Worm (Caenorhabditis elegans) whole organism, young adult: Measurements from ENCODE around the gene col-69.

Source experiments
- B0035.1 ChIP-seq: sonication (generic microtip); optimal IDR thresholded peaks from 2 replicates; lab custom pipeline; 2016; ENCODE audit warnings: missing genetic modification characterization, mild to moderate bottlenecking, missing compliant biosample characterization, missing genotype, missing genetic modification reagents
- B0261.1 ChIP-seq: sonication (generic microtip); optimal IDR thresholded peaks from 2 replicates; lab custom pipeline; 2016; ENCODE audit warnings: mild to moderate bottlenecking, missing genetic modification characterization, moderate library complexity, missing compliant biosample characterization
- C06A6.2 ChIP-seq: fragments of 200-800 bp; sonication (Bioruptor generic); conservative IDR thresholded peaks from 2 replicates; pipeline ENCODE4 v1.3.6; 2022; ENCODE audit warnings: missing genetic modification characterization, missing compliant biosample characterization
- F10E7.11 ChIP-seq: sonication (generic microtip); optimal IDR thresholded peaks from 2 replicates; lab custom pipeline; 2017; ENCODE audit warnings: mild to moderate bottlenecking, missing genetic modification characterization, moderate library complexity, missing compliant biosample characterization
- F23B12.7 ChIP-seq: sonication (generic microtip); optimal IDR thresholded peaks from 2 replicates; lab custom pipeline; 2017; ENCODE audit warnings: missing genetic modification characterization, mild to moderate bottlenecking, missing compliant biosample characterization, antibody characterized with exemption, moderate library complexity; ENCODE audit not compliant: insufficient read depth
- F52B5.7 ChIP-seq: sonication (generic microtip); optimal IDR thresholded peaks from 2 replicates; lab custom pipeline; 2016; ENCODE audit warnings: mild to moderate bottlenecking, missing genetic modification characterization, missing compliant biosample characterization
- F57A8.1 ChIP-seq: fragments of 200-800 bp; sonication (Bioruptor generic); optimal IDR thresholded peaks from 2 replicates; lab custom pipeline; 2018; ENCODE audit warnings: mild to moderate bottlenecking, missing genetic modification characterization, moderate library complexity, missing compliant biosample characterization
- F57C9.4 ChIP-seq: sonication (generic microtip); optimal IDR thresholded peaks from 2 replicates; lab custom pipeline; 2017; ENCODE audit warnings: mild to moderate bottlenecking, missing genetic modification characterization, missing compliant biosample characterization
- T07F8.4 ChIP-seq: sonication (generic microtip); optimal IDR thresholded peaks from 2 replicates; lab custom pipeline; 2016; ENCODE audit warnings: mild to moderate bottlenecking, missing genetic modification characterization, moderate library complexity, missing compliant biosample characterization
- Y53F4B.3 ChIP-seq: fragments of 200-800 bp; sonication (Bioruptor generic); IDR thresholded peaks from 2 replicates; pipeline ENCODE4 v1.3.6; 2022; ENCODE audit warnings: missing genetic modification reagents, missing genetic modification characterization, missing compliant biosample characterization
- Y79H2A.3 ChIP-seq: fragments of 200-800 bp; sonication (Bioruptor generic); conservative IDR thresholded peaks from 2 replicates; pipeline ENCODE4 v1.3.6; 2022; ENCODE audit warnings: missing genetic modification reagents, missing genetic modification characterization, missing compliant biosample characterization
- akir-1 ChIP-seq: fragments of 200-800 bp; sonication (Bioruptor generic); optimal IDR thresholded peaks from 2 replicates; lab custom pipeline; 2018; ENCODE audit warnings: mild to moderate bottlenecking, missing genetic modification characterization, moderate library complexity, missing compliant biosample characterization
- athp-1 ChIP-seq: sonication (generic microtip); optimal IDR thresholded peaks from 2 replicates; lab custom pipeline; 2017; ENCODE audit warnings: mild to moderate bottlenecking, missing genetic modification characterization, missing compliant biosample characterization
- attf-5 ChIP-seq: fragments of 200-800 bp; sonication (Bioruptor generic); optimal IDR thresholded peaks from 2 replicates; lab custom pipeline; 2018; ENCODE audit warnings: mild to moderate bottlenecking, missing genetic modification characterization, missing compliant biosample characterization
- bed-2 ChIP-seq: fragments of 200-800 bp; sonication (Bioruptor generic); IDR thresholded peaks from 2 replicates; pipeline ENCODE4 v1.3.6; 2022; ENCODE audit warnings: missing genetic modification reagents, missing genetic modification characterization, missing compliant biosample characterization
- ceh-27 ChIP-seq: fragments of 200-800 bp; sonication (Bioruptor generic); optimal IDR thresholded peaks from 2 replicates; lab custom pipeline; 2018; ENCODE audit warnings: mild to moderate bottlenecking, missing genetic modification characterization, moderate library complexity, missing compliant biosample characterization
- ceh-79 ChIP-seq: sonication (generic microtip); optimal IDR thresholded peaks from 2 replicates; lab custom pipeline; 2017; ENCODE audit warnings: mild to moderate bottlenecking, missing genetic modification characterization, missing compliant biosample characterization
- ekl-4 ChIP-seq: fragments of 200-800 bp; sonication (Bioruptor generic); IDR thresholded peaks from 2 replicates; pipeline ENCODE4 v1.3.6; 2022; ENCODE audit warnings: missing genetic modification reagents, missing genetic modification characterization, missing compliant biosample characterization
- fkh-3 ChIP-seq: sonication (generic microtip); optimal IDR thresholded peaks from 2 replicates; lab custom pipeline; 2016; ENCODE audit warnings: mild to moderate bottlenecking, missing genetic modification characterization, missing compliant biosample characterization
- gei-17 ChIP-seq: fragments of 200-800 bp; sonication (Bioruptor generic); optimal IDR thresholded peaks from 2 replicates; lab custom pipeline; 2018; ENCODE audit warnings: mild to moderate bottlenecking, missing genetic modification characterization, missing compliant biosample characterization
- him-1 ChIP-seq: sonication (generic microtip); optimal IDR thresholded peaks from 2 replicates; lab custom pipeline; 2016; ENCODE audit warnings: missing genotype, missing genetic modification reagents, missing genetic modification characterization, missing compliant biosample characterization
- hmg-20 ChIP-seq: fragments of 200-800 bp; sonication (Bioruptor generic); IDR thresholded peaks from 2 replicates; pipeline ENCODE4 v1.3.6; 2022; ENCODE audit warnings: missing genetic modification reagents, missing genetic modification characterization, missing compliant biosample characterization
- lag-1 ChIP-seq: fragments of 200-800 bp; sonication (Bioruptor generic); IDR thresholded peaks from 2 replicates; pipeline ENCODE4 v1.3.6; 2022; ENCODE audit warnings: missing genetic modification reagents, missing genetic modification characterization, missing compliant biosample characterization
- let-526 ChIP-seq: fragments of 200-800 bp; sonication (Bioruptor generic); IDR thresholded peaks from 2 replicates; pipeline ENCODE4 v1.3.6; 2022; ENCODE audit warnings: missing genetic modification reagents, missing genetic modification characterization, missing compliant biosample characterization
- lin-35 ChIP-seq, 3 experiments: fragments of 150-350 bp in 2 of 3; sonication (generic microtip) in 1 of 3; optimal IDR thresholded peaks; 2 replicates each; lab custom pipeline; 2014 to 2018; ENCODE audit warnings: missing biosample characterization in 3 of 3, missing genetic modification characterization in 3 of 3, missing genetic modification reagents in 3 of 3
- lir-1 ChIP-seq: fragments of 200-800 bp; sonication (Bioruptor generic); conservative IDR thresholded peaks from 2 replicates; pipeline ENCODE4 v1.3.6; 2022; ENCODE audit warnings: missing genetic modification reagents, missing genetic modification characterization, missing compliant biosample characterization
- madf-3 ChIP-seq: fragments of 200-800 bp; sonication (Bioruptor generic); IDR thresholded peaks from 2 replicates; pipeline ENCODE4 v1.3.6; 2022; ENCODE audit warnings: missing genetic modification reagents, missing genetic modification characterization, missing compliant biosample characterization
- madf-6 ChIP-seq: fragments of 200-800 bp; sonication (Bioruptor generic); IDR thresholded peaks from 2 replicates; pipeline ENCODE4 v1.3.6; 2022; ENCODE audit warnings: missing genetic modification reagents, missing genetic modification characterization, missing compliant biosample characterization
- mcd-1 ChIP-seq: fragments of 200-800 bp; sonication (Bioruptor generic); IDR thresholded peaks from 2 replicates; pipeline ENCODE4 v1.3.6; 2022; ENCODE audit warnings: missing genetic modification reagents, missing genetic modification characterization, missing compliant biosample characterization
- nhr-120 ChIP-seq: fragments of 200-800 bp; sonication (Bioruptor generic); IDR thresholded peaks from 2 replicates; pipeline ENCODE4 v1.3.6; 2022; ENCODE audit warnings: missing genetic modification characterization, missing compliant biosample characterization
- nhr-179 ChIP-seq: sonication (generic microtip); optimal IDR thresholded peaks from 2 replicates; lab custom pipeline; 2016; ENCODE audit warnings: mild to moderate bottlenecking, missing genetic modification characterization, missing compliant biosample characterization
- nhr-90 ChIP-seq: sonication (generic microtip); optimal IDR thresholded peaks from 2 replicates; lab custom pipeline; 2016; ENCODE audit warnings: missing genotype, mild to moderate bottlenecking, missing genetic modification characterization, missing compliant biosample characterization
- pbrm-1 ChIP-seq: fragments of 200-800 bp; sonication (Bioruptor generic); IDR thresholded peaks from 2 replicates; pipeline ENCODE4 v1.3.6; 2022; ENCODE audit warnings: missing genetic modification reagents, missing genetic modification characterization, missing compliant biosample characterization
- sea-2 ChIP-seq: fragments of 200-800 bp; sonication (Bioruptor generic); IDR thresholded peaks from 2 replicates; pipeline ENCODE4 v1.3.6; 2022; ENCODE audit warnings: missing genetic modification characterization, missing compliant biosample characterization
- tbx-9 ChIP-seq: sonication (generic microtip); optimal IDR thresholded peaks from 2 replicates; lab custom pipeline; 2016; ENCODE audit warnings: borderline replicate concordance, missing genetic modification characterization, inconsistent platforms, missing compliant biosample characterization
- xnd-1 ChIP-seq: sonication (generic microtip); optimal IDR thresholded peaks from 2 replicates; lab custom pipeline; 2016; ENCODE audit warnings: missing genotype, missing genetic modification reagents, missing genetic modification characterization, missing compliant biosample characterization
- zim-3 ChIP-seq: sonication (generic microtip); optimal IDR thresholded peaks from 2 replicates; lab custom pipeline; 2017; ENCODE audit warnings: mild to moderate bottlenecking, missing genetic modification characterization, moderate library complexity, missing compliant biosample characterization
- ztf-26 ChIP-seq: sonication (generic microtip); optimal IDR thresholded peaks from 2 replicates; lab custom pipeline; 2017; ENCODE audit warnings: missing genetic modification characterization, missing compliant biosample characterization
- ztf-28 ChIP-seq: fragments of 200-800 bp; sonication (Bioruptor generic); IDR thresholded peaks from 2 replicates; pipeline ENCODE4 v1.3.6; 2022; ENCODE audit warnings: missing genetic modification reagents, missing genetic modification characterization, missing compliant biosample characterization

col-69 gene

DNA sequence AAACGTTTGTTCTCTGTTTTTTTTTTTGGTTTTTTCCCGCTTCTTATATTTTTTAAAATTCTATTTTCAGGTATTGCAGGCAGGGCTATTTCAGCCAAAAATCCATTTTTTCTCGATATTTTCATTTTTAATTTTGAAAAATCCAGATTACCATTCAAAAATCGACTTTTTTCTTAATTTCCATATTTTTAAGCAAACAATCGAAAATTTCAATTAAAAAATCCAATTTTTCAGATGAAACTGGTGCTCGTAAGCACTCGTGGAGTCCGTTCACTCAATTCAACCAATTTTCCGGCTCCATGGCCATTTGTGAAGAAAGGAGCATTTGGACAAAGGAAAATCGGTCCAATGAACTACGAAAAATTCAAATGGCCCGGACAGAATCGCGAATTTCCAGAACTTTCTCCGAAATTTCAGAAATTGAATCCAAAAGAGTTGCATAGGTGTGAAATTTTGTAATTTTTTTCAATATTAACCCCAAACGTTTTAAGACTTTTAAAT lies 16.8 kb downstream of the col-69 start, which contains the start of gene mrpl-41 (continued):
- TF ChIP-seq zim-3 (no peak), ekl-4 (peak; percentile 53; the same call in 1 of the 2 replicates), hmg-20 (GFP tag; lab: Robert Waterston, UW) (0 out of 2 replicates have a peak, but pooled peaks have one; percentile 30), lin-35 (GFP tag; optimal IDR thresholded peaks at IDR 0.05; lab: Kevin White, UChicago) (peak in 1 of 3 experiments; percentile 21), Y79H2A.3 (GFP tag; lab: Robert Waterston, UW) (no peak), fkh-3 (no peak), sea-2 (GFP tag; lab: Robert Waterston, UW) (no peak), xnd-1 (tag; lab: Kevin White, UChicago) (no peak), F57A8.1 (GFP tag; lab: Kevin White, UChicago) (no peak), tbx-9 (tag; lab: Kevin White, UChicago) (no peak), akir-1 (no peak), Y53F4B.3 (GFP tag; lab: Robert Waterston, UW) (no peak), F57C9.4 (tag; lab: Kevin White, UChicago) (peak; percentile 3), T07F8.4 (tag; lab: Kevin White, UChicago) (no peak), athp-1 (tag; lab: Kevin White, UChicago) (peak; percentile 11), pbrm-1 (GFP tag; lab: Robert Waterston, UW) (no peak), ceh-27 (GFP tag; lab: Kevin White, UChicago) (no peak), gei-17 (no peak), nhr-179 (tag; lab: Kevin White, UChicago) (no peak), madf-3 (GFP tag; lab: Robert Waterston, UW) (no peak), F10E7.11 (tag; lab: Kevin White, UChicago) (peak; percentile 38), B0035.1 (tag; lab: Kevin White, UChicago) (no peak), madf-6 (GFP tag; lab: Robert Waterston, UW) (no peak), bed-2 (no peak), lag-1 (no peak), attf-5 (GFP tag; lab: Kevin White, UChicago) (no peak), F52B5.7 (tag; lab: Kevin White, UChicago) (peak; percentile 43), him-1 (no peak), C06A6.2 (GFP tag; lab: Robert Waterston, UW) (no peak), ztf-26 (tag; lab: Kevin White, UChicago) (no peak), let-526 (GFP tag; lab: Robert Waterston, UW) (no peak), mcd-1 (GFP tag; lab: Robert Waterston, UW) (no peak), ztf-28 (GFP tag; lab: Robert Waterston, UW) (no peak)

DNA sequence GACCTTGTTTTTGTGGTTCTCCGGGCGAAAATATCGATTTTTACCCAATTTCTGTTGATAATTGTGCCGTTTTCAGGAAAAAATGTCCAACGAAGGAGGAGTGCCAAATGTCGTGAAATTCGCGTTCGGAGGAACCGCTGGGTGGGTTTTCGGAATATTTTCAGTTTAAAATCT lies 19.1 kb downstream of the col-69 start, which contains the start of gene misc-1:
misc-1 (plus strand) TSS at position 75 of the 174 bp plus-strand sequence.
- no peak for TF ChIP-seq let-526 (GFP tag; lab: Robert Waterston, UW)
- TF ChIP-seq ceh-79 (tag; lab: Kevin White, UChicago): no peak
- TF ChIP-seq bed-2: no peak
- TF ChIP-seq Y79H2A.3 (GFP tag; lab: Robert Waterston, UW): no peak
- TF ChIP-seq B0261.1 (tag; lab: Kevin White, UChicago): no peak
- no peak for TF ChIP-seq nhr-120 (GFP tag; lab: Robert Waterston, UW)
- TF ChIP-seq lir-1: no peak
- no peak for TF ChIP-seq F52B5.7 (tag; lab: Kevin White, UChicago)
- no peak for TF ChIP-seq xnd-1 (tag; lab: Kevin White, UChicago)
- no peak for TF ChIP-seq nhr-90
- TF ChIP-seq ekl-4: no peak
- no peak for TF ChIP-seq T07F8.4 (tag; lab: Kevin White, UChicago)
- TF ChIP-seq F23B12.7: no peak
